Worm (Caenorhabditis elegans) whole organism, late embryonic: ENCODE results near the gene mrps-17.

Experiments
- C38D4.7 ChIP-seq: fragments of 200-800 bp; sonication (Bioruptor generic); optimal IDR thresholded peaks from 2 replicates; lab custom pipeline; 2018; ENCODE audit warnings: mild to moderate bottlenecking, missing genetic modification characterization, moderate library complexity, missing compliant biosample characterization
- K09A11.1 ChIP-seq: sonication (generic microtip); optimal IDR thresholded peaks from 2 replicates; lab custom pipeline; 2017; ENCODE audit warnings: antibody characterized with exemption, mild to moderate bottlenecking, missing genetic modification characterization, missing compliant biosample characterization; ENCODE audit not compliant: insufficient read depth
- T23F11.4 ChIP-seq: fragments of 200-800 bp; sonication (Bioruptor generic); optimal IDR thresholded peaks from 2 replicates; lab custom pipeline; 2018; ENCODE audit warnings: mild to moderate bottlenecking, missing genetic modification characterization, missing compliant biosample characterization
- Y22D7AL.16 ChIP-seq: sonication (generic microtip); optimal IDR thresholded peaks from 2 replicates; lab custom pipeline; 2016; ENCODE audit warnings: missing genetic modification characterization, missing compliant biosample characterization
- ahr-1 ChIP-seq: sonication (generic microtip); optimal IDR thresholded peaks from 2 replicates; lab custom pipeline; 2016; ENCODE audit warnings: missing genetic modification characterization, missing compliant biosample characterization
- ama-1 ChIP-seq: fragments of 150-350 bp; optimal IDR thresholded peaks from 2 replicates; lab custom pipeline; 2014
- ceh-18 ChIP-seq: sonication (generic microtip); optimal IDR thresholded peaks from 2 replicates; lab custom pipeline; 2016; ENCODE audit warnings: missing genetic modification characterization, missing compliant biosample characterization
- ceh-2 ChIP-seq: sonication (generic microtip); optimal IDR thresholded peaks from 2 replicates; lab custom pipeline; 2016; ENCODE audit warnings: missing genotype, missing genetic modification characterization, missing compliant biosample characterization
- ceh-34 ChIP-seq: sonication (generic microtip); optimal IDR thresholded peaks from 2 replicates; lab custom pipeline; 2016; ENCODE audit warnings: mild to moderate bottlenecking, missing genetic modification characterization, missing compliant biosample characterization
- ceh-6 ChIP-seq: fragments of 200-800 bp; sonication (Bioruptor generic); optimal IDR thresholded peaks from 2 replicates; lab custom pipeline; 2018; ENCODE audit warnings: mild to moderate bottlenecking, missing genetic modification characterization, missing compliant biosample characterization
- che-1 ChIP-seq: sonication (generic microtip); optimal IDR thresholded peaks from 2 replicates; lab custom pipeline; 2016; ENCODE audit warnings: mild to moderate bottlenecking, missing genetic modification characterization, missing compliant biosample characterization
- dve-1 ChIP-seq: sonication (generic microtip); optimal IDR thresholded peaks from 2 replicates; lab custom pipeline; 2017; ENCODE audit warnings: antibody characterized with exemption, mild to moderate bottlenecking, missing genetic modification characterization, missing compliant biosample characterization
- elt-4 ChIP-seq: sonication (generic microtip); optimal IDR thresholded peaks from 2 replicates; lab custom pipeline; 2016; ENCODE audit warnings: missing genetic modification characterization, missing compliant biosample characterization
- fkh-10 ChIP-seq: fragments of 150-350 bp; optimal IDR thresholded peaks from 2 replicates; lab custom pipeline; 2014; ENCODE audit warnings: missing biosample characterization, missing genetic modification reagents, missing genetic modification characterization
- fkh-6 ChIP-seq: sonication (generic microtip); optimal IDR thresholded peaks from 2 replicates; lab custom pipeline; 2016; ENCODE audit warnings: missing genetic modification characterization, missing compliant biosample characterization
- hlh-15 ChIP-seq: sonication (generic microtip); optimal IDR thresholded peaks from 2 replicates; lab custom pipeline; 2016; ENCODE audit warnings: missing genetic modification characterization, missing compliant biosample characterization
- hlh-30 ChIP-seq: sonication (generic microtip); optimal IDR thresholded peaks from 2 replicates; lab custom pipeline; 2017; ENCODE audit warnings: antibody characterized with exemption, missing genetic modification characterization, missing compliant biosample characterization; ENCODE audit not compliant: insufficient read depth
- hlh-6 ChIP-seq: sonication (generic microtip); optimal IDR thresholded peaks from 2 replicates; lab custom pipeline; 2016; ENCODE audit warnings: missing genotype, missing genetic modification characterization, missing compliant biosample characterization
- lim-6 ChIP-seq: sonication (generic microtip); optimal IDR thresholded peaks from 2 replicates; lab custom pipeline; 2016; ENCODE audit warnings: missing genetic modification characterization, missing compliant biosample characterization
- nfya-1 ChIP-seq: sonication (generic microtip); optimal IDR thresholded peaks from 2 replicates; lab custom pipeline; 2017; ENCODE audit warnings: missing genetic modification characterization, mild to moderate bottlenecking, missing compliant biosample characterization, antibody characterized with exemption, moderate library complexity
- pat-9 ChIP-seq: fragments of 200-800 bp; sonication (Bioruptor generic); optimal IDR thresholded peaks from 2 replicates; lab custom pipeline; 2018; ENCODE audit warnings: mild to moderate bottlenecking, missing genetic modification characterization, moderate library complexity, missing compliant biosample characterization
- pax-1 ChIP-seq: fragments of 150-350 bp; optimal IDR thresholded peaks from 2 replicates; lab custom pipeline; 2014; ENCODE audit warnings: missing biosample characterization, missing genetic modification characterization
- pha-4 ChIP-seq: fragments of 150-350 bp; optimal IDR thresholded peaks from 2 replicates; lab custom pipeline; 2018; ENCODE audit warnings: missing biosample characterization, missing genetic modification reagents, missing genetic modification characterization
- ref-2 ChIP-seq: sonication (generic microtip); optimal IDR thresholded peaks from 2 replicates; lab custom pipeline; 2016; ENCODE audit warnings: missing genetic modification characterization, missing compliant biosample characterization
- sox-4 ChIP-seq: sonication (generic microtip); optimal IDR thresholded peaks from 2 replicates; lab custom pipeline; 2017; ENCODE audit warnings: mild to moderate bottlenecking, missing genetic modification characterization, inconsistent platforms, missing compliant biosample characterization
- syd-9 ChIP-seq: sonication (generic microtip); optimal IDR thresholded peaks from 2 replicates; lab custom pipeline; 2016; ENCODE audit warnings: mild to moderate bottlenecking, missing genetic modification characterization, moderate library complexity, missing compliant biosample characterization
- tbx-2 ChIP-seq: sonication (generic microtip); optimal IDR thresholded peaks from 2 replicates; lab custom pipeline; 2016; ENCODE audit warnings: missing genetic modification characterization, missing compliant biosample characterization
- tbx-7 ChIP-seq: sonication (generic microtip); optimal IDR thresholded peaks from 2 replicates; lab custom pipeline; 2016; ENCODE audit warnings: missing genotype, missing genetic modification characterization, missing compliant biosample characterization
- ttx-3 ChIP-seq: sonication (generic microtip); optimal IDR thresholded peaks from 2 replicates; lab custom pipeline; 2016; ENCODE audit warnings: missing genetic modification reagents, missing genetic modification characterization, missing compliant biosample characterization
- unc-86 ChIP-seq: sonication (generic microtip); optimal IDR thresholded peaks from 2 replicates; lab custom pipeline; 2016; ENCODE audit warnings: missing genetic modification characterization, missing compliant biosample characterization
- zip-5 ChIP-seq: sonication (generic microtip); optimal IDR thresholded peaks from 2 replicates; lab custom pipeline; 2016; ENCODE audit warnings: missing genetic modification characterization, missing compliant biosample characterization
- ztf-16 ChIP-seq: sonication (generic microtip); optimal IDR thresholded peaks from 2 replicates; lab custom pipeline; 2017; ENCODE audit warnings: missing genetic modification characterization, missing compliant biosample characterization

Gene mrps-17

DNA sequence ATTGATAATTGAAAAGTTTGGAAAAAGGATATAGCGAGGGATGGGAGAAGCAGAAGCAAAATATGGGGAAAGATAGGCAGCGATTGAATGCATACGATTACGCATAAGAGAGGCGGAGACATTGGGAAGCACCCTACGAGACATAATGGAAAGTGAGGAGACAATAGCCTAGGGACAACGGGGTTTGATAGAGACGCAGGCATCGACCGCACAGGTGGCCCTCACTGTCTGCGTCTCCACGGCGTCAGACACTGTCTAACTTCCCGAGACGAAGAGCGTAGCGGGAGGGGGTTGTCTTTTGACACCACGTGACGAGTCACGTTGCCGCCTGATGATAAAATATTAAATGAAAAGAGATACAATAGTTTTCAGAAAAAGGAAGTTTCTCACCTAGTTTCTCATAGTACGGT lies 10.6 kb downstream of the mrps-17 start (continued):
- TF ChIP-seq lim-6 (tag; lab: Kevin White, UChicago) (no peak), nfya-1 (tag; lab: Kevin White, UChicago) (peak; percentile 62), ceh-18 (tag; lab: Kevin White, UChicago) (peak; percentile 46), K09A11.1 (no peak), ahr-1 (tag; lab: Kevin White, UChicago) (no peak), hlh-15 (tag; lab: Kevin White, UChicago) (no peak), Y22D7AL.16 (tag; lab: Kevin White, UChicago) (no peak), ttx-3 (tag; lab: Kevin White, UChicago) (no peak), pha-4 (tag; lab: Kevin White, UChicago) (no peak), fkh-6 (tag; lab: Kevin White, UChicago) (no peak), hlh-30 (peak; percentile 96), ztf-16 (tag; lab: Kevin White, UChicago) (no peak), sox-4 (tag; lab: Kevin White, UChicago) (no peak), che-1 (tag; lab: Kevin White, UChicago) (no peak), ref-2 (tag; lab: Kevin White, UChicago) (peak; percentile 17)

- TF ChIP-seq ceh-18 (tag; lab: Kevin White, UChicago) (no peak), pat-9 (tag; lab: Kevin White, UChicago) (no peak), fkh-10 (GFP tag; lab: Kevin White, UChicago) (no peak)
Observed at ce11 chrIII:6420201-6420600, 11.4 kb downstream of the mrps-17 start.

ce11 chrIII:6419409-6419944 lies 12.1 kb downstream of the mrps-17 start, which contains the start of gene atgl-1:
Gene atgl-1 (minus strand): TSS chrIII:6419459.
- TF ChIP-seq sox-4 (tag; lab: Kevin White, UChicago) = no peak

ce11 chrIII:6418254-6418653 lies 13.3 kb downstream of the mrps-17 start:
- TF ChIP-seq tbx-2 = no peak
- no peak for TF ChIP-seq tbx-7 (tag; lab: Kevin White, UChicago)
- TF ChIP-seq fkh-6 (tag; lab: Kevin White, UChicago) = no peak
- TF ChIP-seq ceh-34 = no peak
- no peak for TF ChIP-seq ceh-2 (tag; lab: Kevin White, UChicago)
- TF ChIP-seq T23F11.4 (GFP tag; lab: Kevin White, UChicago) = no peak
- TF ChIP-seq ceh-18 (tag; lab: Kevin White, UChicago) = no peak
- TF ChIP-seq unc-86 (tag; lab: Kevin White, UChicago) = no peak
- no peak for TF ChIP-seq hlh-15 (tag; lab: Kevin White, UChicago)
- no peak for TF ChIP-seq C38D4.7 (GFP tag; lab: Kevin White, UChicago)
- no peak for TF ChIP-seq ceh-6
- no peak for TF ChIP-seq ztf-16 (tag; lab: Kevin White, UChicago)
- TF ChIP-seq zip-5 = no peak
- no peak for TF ChIP-seq ttx-3 (tag; lab: Kevin White, UChicago)
- TF ChIP-seq lim-6 (tag; lab: Kevin White, UChicago) = no peak
- TF ChIP-seq nfya-1 (tag; lab: Kevin White, UChicago) = no peak
- TF ChIP-seq ama-1 (lab: Kevin White, UChicago) = no peak
- no peak for TF ChIP-seq pax-1 (tag; lab: Kevin White, UChicago)

DNA sequence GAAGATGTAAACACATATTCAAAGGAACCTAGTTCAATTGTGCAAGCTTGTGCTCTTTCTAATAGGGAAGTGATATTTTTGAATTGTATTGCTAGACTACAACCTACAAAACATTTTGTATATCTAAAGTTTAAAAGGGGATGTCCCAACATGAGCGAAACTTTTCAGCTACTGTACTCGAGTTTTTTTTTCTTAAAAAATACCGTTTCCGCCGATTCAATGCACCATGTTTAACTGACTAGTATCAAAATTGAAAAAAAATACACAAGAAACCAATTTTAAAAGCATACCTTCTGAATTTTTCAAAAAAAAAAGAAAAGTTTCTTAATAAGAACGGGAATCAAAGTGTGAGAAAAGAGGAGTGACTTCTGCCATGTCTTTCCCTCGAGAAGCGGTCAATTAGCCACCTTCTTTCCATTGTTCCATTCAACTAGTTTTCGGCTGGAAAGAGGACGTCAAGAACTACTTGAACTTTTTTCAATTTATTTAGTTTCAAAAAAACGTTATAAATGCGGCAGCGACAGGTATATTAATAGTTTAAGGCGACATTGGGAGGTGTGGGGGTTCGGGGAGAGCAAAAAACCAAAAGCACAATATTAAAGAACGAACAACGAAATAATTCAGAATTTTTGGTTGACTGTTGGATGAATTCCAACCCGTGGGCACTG lies 16.2 kb downstream of the mrps-17 start, which contains the start of gene nas-4:
Gene nas-4, minus strand, starts transcription at position 351 of the 668 bp plus-strand sequence.
- TF ChIP-seq hlh-6 (tag; lab: Kevin White, UChicago) = no peak
- no peak for TF ChIP-seq dve-1
- no peak for TF ChIP-seq syd-9 (tag; lab: Kevin White, UChicago)
- no peak for TF ChIP-seq elt-4 (tag; lab: Kevin White, UChicago)
- no peak for TF ChIP-seq tbx-7 (tag; lab: Kevin White, UChicago)
- no peak for TF ChIP-seq hlh-30
- TF ChIP-seq fkh-10 (GFP tag; lab: Kevin White, UChicago) = no peak
- TF ChIP-seq, all 69 proteins: peak for 0
